Fruit fly (Drosophila melanogaster): ENCODE data around the gene CG9117.

dm6 chr2L:6035155-6035554 lies 2.5 kb downstream of the CG9117 start:
- TF ChIP-seq h (GFP tag; optimal IDR thresholded peaks at IDR 0.05): no peak
- TF ChIP-seq Myc (optimal IDR thresholded peaks at IDR 0.05): no peak
